Worm (Caenorhabditis elegans) whole organism, L2 larva: ENCODE measurements around the gene chca-1.

Experiments
- Y55F3AM.14 ChIP-seq: fragments of 200-800 bp; sonication (Bioruptor generic); optimal IDR thresholded peaks from 2 replicates; lab custom pipeline; 2018; ENCODE audit warnings: mild to moderate bottlenecking, missing genetic modification characterization, missing compliant biosample characterization
- ceh-82 ChIP-seq: fragments of 150-350 bp; optimal IDR thresholded peaks from 2 replicates; lab custom pipeline; 2014; ENCODE audit warnings: missing biosample characterization, missing genetic modification characterization
- elt-1 ChIP-seq: fragments of 150-350 bp; optimal IDR thresholded peaks from 2 replicates; lab custom pipeline; 2014; ENCODE audit warnings: missing biosample characterization, missing genetic modification characterization
- lin-39 ChIP-seq: fragments of 150-350 bp; optimal IDR thresholded peaks from 2 replicates; lab custom pipeline; 2014; ENCODE audit warnings: missing biosample characterization, missing genetic modification reagents, missing genetic modification characterization
- nhr-10 ChIP-seq: sonication (generic microtip); optimal IDR thresholded peaks from 2 replicates; lab custom pipeline; 2017; ENCODE audit warnings: missing biosample characterization, missing genetic modification characterization
- nhr-129 ChIP-seq: fragments of 150-350 bp; optimal IDR thresholded peaks from 2 replicates; lab custom pipeline; 2014; ENCODE audit warnings: missing biosample characterization, missing genetic modification characterization
- nhr-237 ChIP-seq: fragments of 150-350 bp; optimal IDR thresholded peaks from 2 replicates; lab custom pipeline; 2014; ENCODE audit warnings: missing biosample characterization, missing genetic modification characterization
- snpc-4 ChIP-seq: fragments of 150-350 bp; optimal IDR thresholded peaks from 2 replicates; lab custom pipeline; 2014; ENCODE audit warnings: missing biosample characterization, missing genetic modification characterization
- unc-62 ChIP-seq: fragments of 150-350 bp; optimal IDR thresholded peaks from 2 replicates; lab custom pipeline; 2014; ENCODE audit warnings: missing biosample characterization, missing genetic modification reagents, missing genetic modification characterization

DNA sequence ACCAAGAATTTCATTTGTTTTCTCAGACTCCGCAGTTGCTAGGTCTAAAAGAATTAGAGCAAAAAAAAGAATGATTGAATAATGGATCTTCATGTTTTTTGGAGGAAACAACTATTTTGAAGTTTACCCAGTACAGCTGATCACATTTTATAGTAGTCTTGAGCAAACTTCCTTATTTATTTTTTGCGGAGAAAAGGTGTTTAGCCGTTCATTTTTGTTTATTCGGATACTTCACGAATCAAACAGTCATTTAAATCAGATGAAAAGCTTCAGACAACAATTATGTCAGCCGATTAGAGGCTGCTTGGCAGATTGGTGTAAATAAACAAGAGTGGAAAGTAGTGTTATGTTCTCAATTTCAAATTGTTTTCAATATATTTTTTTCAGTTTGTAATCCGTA, 26.9 kb upstream of the chca-1 start, which contains the start of gene W09C2.8:
- TF ChIP-seq Y55F3AM.14 (no peak), unc-62 (no peak), ceh-82 (tag; lab: Kevin White, UChicago) (no peak), elt-1 (tag; lab: Kevin White, UChicago) (no peak), lin-39 (no peak), nhr-10 (tag; lab: Kevin White, UChicago) (no peak), nhr-129 (tag; lab: Kevin White, UChicago) (no peak), snpc-4 (tag; lab: Kevin White, UChicago) (no peak), nhr-237 (tag; lab: Kevin White, UChicago) (no peak)
